Fruit fly (Drosophila melanogaster): ENCODE data around the gene Tsp66E.
A peak's percentile ranks its signal among the peaks of the same experiment; 100 is the strongest.

The Tsp66E gene

DNA sequence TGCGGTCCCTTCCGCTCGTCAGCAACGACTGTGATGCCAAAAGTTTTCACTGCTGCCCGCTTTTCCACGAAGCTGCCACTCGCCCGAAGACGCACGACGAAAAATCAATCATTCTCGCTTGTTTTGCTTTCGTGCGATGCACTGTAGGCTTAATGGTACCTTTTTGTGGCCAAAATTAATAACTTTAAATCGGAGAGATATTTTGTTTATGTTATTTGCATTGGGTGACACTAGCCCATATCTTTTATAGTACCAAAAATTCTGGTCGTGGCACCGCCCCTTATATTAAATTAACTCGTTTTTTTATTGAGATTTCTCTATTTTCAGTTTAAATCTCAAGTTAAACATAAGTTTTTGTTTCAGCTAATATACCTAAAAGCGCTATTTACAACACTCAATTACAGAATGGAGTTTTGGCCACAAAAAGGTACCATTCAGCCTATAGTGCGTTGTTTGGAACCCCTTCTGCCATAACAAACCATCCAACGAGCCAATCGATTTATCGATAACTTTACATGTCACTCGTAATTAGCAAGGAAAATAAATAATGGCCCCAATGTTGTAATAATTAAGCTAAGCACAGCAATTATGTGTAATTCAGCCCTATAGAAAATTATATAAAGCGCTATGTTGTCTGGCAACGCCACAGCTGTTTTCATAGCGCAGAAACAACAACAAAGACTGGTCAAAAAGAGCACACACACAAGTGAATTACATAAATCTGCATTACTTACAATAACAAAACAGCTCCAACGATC lies 41.1 kb downstream of the Tsp66E start (continued):
- TF ChIP-seq CG15269 (tag; optimal IDR thresholded peaks at IDR 0.05) (peak; percentile 77), CG13624 (GFP tag; optimal IDR thresholded peaks at IDR 0.05) (no peak), unc-4 (GFP tag; IDR thresholded peaks at IDR 0.05; ENCODE audit: partially characterized antibody) (no peak), pita (GFP tag; optimal IDR thresholded peaks at IDR 0.05) (no peak), lab (GFP tag; optimal IDR thresholded peaks at IDR 0.05) (peak; percentile 72), CG14965 (GFP tag; optimal IDR thresholded peaks at IDR 0.05; ENCODE audit: borderline replicate concordance) (no peak), Dad (GFP tag; optimal IDR thresholded peaks at IDR 0.05) (no peak), klu (GFP tag; IDR thresholded peaks at IDR 0.05) (no peak), Ptx1 (GFP tag; IDR thresholded peaks at IDR 0.05) (peak; percentile 41; the same call in 1 of the 2 replicates), Hand (GFP tag; optimal IDR thresholded peaks at IDR 0.05) (peak; percentile 57), sc (optimal IDR thresholded peaks at IDR 0.05) (no peak), sc (GFP tag; optimal IDR thresholded peaks at IDR 0.05) (peak; percentile 13), CG2875 (GFP tag; optimal IDR thresholded peaks at IDR 0.05) (peak; percentile 65), CG6813 (GFP tag; optimal IDR thresholded peaks at IDR 0.05) (peak; percentile 69), Fer1 (GFP tag; optimal IDR thresholded peaks at IDR 0.05) (peak; percentile 82), CG9876 (GFP tag; optimal IDR thresholded peaks at IDR 0.05) (no peak), CG18599 (GFP tag; optimal IDR thresholded peaks at IDR 0.05) (peak; percentile 82), CG5953 (GFP tag; IDR thresholded peaks at IDR 0.05) (no peak), Hey (tag; optimal IDR thresholded peaks at IDR 0.05) (no peak), chif (GFP tag; optimal IDR thresholded peaks at IDR 0.05) (peak in 1 of 2 experiments; percentile 34), CG30020 (tag; optimal IDR thresholded peaks at IDR 0.05) (peak; percentile 8), ci (GFP tag; IDR thresholded peaks at IDR 0.05) (peak; percentile 82), Fer3 (tag; optimal IDR thresholded peaks at IDR 0.05) (peak; percentile 70), Hsf (GFP tag; optimal IDR thresholded peaks at IDR 0.05) (peak; percentile 52), Dip3 (GFP tag; optimal IDR thresholded peaks at IDR 0.05) (peak; percentile 15), CG15696 (tag; optimal IDR thresholded peaks at IDR 0.05) (peak; percentile 32), unpg (GFP tag; optimal IDR thresholded peaks at IDR 0.05) (peak; percentile 72), CG3838 (GFP tag; optimal IDR thresholded peaks at IDR 0.05) (no peak), nom (GFP tag; optimal IDR thresholded peaks at IDR 0.05) (peak; percentile 40), Nf-YB (GFP tag; optimal IDR thresholded peaks at IDR 0.05) (peak; percentile 52), kay (GFP tag; optimal IDR thresholded peaks at IDR 0.05) (no peak), Usf (GFP tag; optimal IDR thresholded peaks at IDR 0.05) (no peak), CG10959 (GFP tag; IDR thresholded peaks at IDR 0.05) (no peak), CTCF (GFP tag; optimal IDR thresholded peaks at IDR 0.05) (peak; percentile 28), CrebB (tag; optimal IDR thresholded peaks at IDR 0.05) (peak; percentile 55), otp (GFP tag; IDR thresholded peaks at IDR 0.05) (0 out of 3 replicates have a peak, but pooled peaks have one; percentile 45), Eip74EF (GFP tag; optimal IDR thresholded peaks at IDR 0.05) (peak in 1 of 2 experiments; percentile 18), TFAM (GFP tag; optimal IDR thresholded peaks at IDR 0.05) (no peak), nerfin-2 (GFP tag; IDR thresholded peaks at IDR 0.05; ENCODE audit: partially characterized antibody) (0 out of 2 replicates have a peak, but pooled peaks have one; percentile 48), CG1603 (tag; optimal IDR thresholded peaks at IDR 0.05) (no peak), Atf-2 (GFP tag; optimal IDR thresholded peaks at IDR 0.05) (no peak), CG11560 (tag; IDR thresholded peaks at IDR 0.05) (no peak), hth (optimal IDR thresholded peaks at IDR 0.05) (no peak), cato (GFP tag; optimal IDR thresholded peaks at IDR 0.05; ENCODE audit: borderline replicate concordance) (peak; percentile 22), Myb (GFP tag; optimal IDR thresholded peaks at IDR 0.05) (no peak), prd (optimal IDR thresholded peaks at IDR 0.05) (no peak), prd (GFP tag; IDR thresholded peaks at IDR 0.05) (peak; percentile 40; the same call in 1 of the 3 replicates), MBD-R2 (GFP tag; IDR thresholded peaks at IDR 0.05) (peak; percentile 30), CG4617 (GFP tag; optimal IDR thresholded peaks at IDR 0.05; ENCODE audit: borderline replicate concordance) (no peak)
